Worm (Caenorhabditis elegans): Measurements from ENCODE around the gene snet-1.

- TF ChIP-seq ceh-13 (GFP tag; optimal IDR thresholded peaks at IDR 0.05) (no peak), ama-1 (optimal IDR thresholded peaks at IDR 0.05) (no peak)
Observed at ce11 chrX:3709747-3710146, 41.0 kb upstream of the snet-1 start.

Data from whole organism, early embryonic.